Worm (Caenorhabditis elegans) whole organism, young adult: ENCODE measurements around the gene srn-1.

Experiments
- B0019.2 ChIP-seq: fragments of 200-800 bp; sonication (Bioruptor generic); conservative IDR thresholded peaks from 2 replicates; pipeline ENCODE4 v1.3.6; 2022; ENCODE audit warnings: missing genetic modification reagents, missing genetic modification characterization, missing compliant biosample characterization
- B0035.1 ChIP-seq: sonication (generic microtip); optimal IDR thresholded peaks from 2 replicates; lab custom pipeline; 2016; ENCODE audit warnings: missing genetic modification characterization, mild to moderate bottlenecking, missing compliant biosample characterization, missing genotype, missing genetic modification reagents
- K11D2.4 ChIP-seq: fragments of 200-800 bp; sonication (Bioruptor generic); IDR thresholded peaks from 2 replicates; pipeline ENCODE4 v1.3.6; 2022; ENCODE audit warnings: missing genetic modification reagents, missing genetic modification characterization, missing compliant biosample characterization
- T07F8.4 ChIP-seq: sonication (generic microtip); optimal IDR thresholded peaks from 2 replicates; lab custom pipeline; 2016; ENCODE audit warnings: mild to moderate bottlenecking, missing genetic modification characterization, moderate library complexity, missing compliant biosample characterization
- Y53G8AR.9 ChIP-seq: fragments of 200-800 bp; sonication (Bioruptor generic); conservative IDR thresholded peaks from 2 replicates; pipeline ENCODE4 v1.3.6; 2022; ENCODE audit warnings: missing genetic modification reagents, missing genetic modification characterization, missing compliant biosample characterization
- Y56A3A.18 ChIP-seq: fragments of 200-800 bp; sonication (Bioruptor generic); IDR thresholded peaks from 2 replicates; pipeline ENCODE4 v1.3.6; 2022; ENCODE audit warnings: missing genetic modification reagents, missing genetic modification characterization, missing compliant biosample characterization
- Y67H2A.10 ChIP-seq: fragments of 200-800 bp; sonication (Bioruptor generic); conservative IDR thresholded peaks from 2 replicates; pipeline ENCODE4 v1.3.6; 2022; ENCODE audit warnings: missing genetic modification reagents, missing genetic modification characterization, missing compliant biosample characterization
- ZK185.1 ChIP-seq: sonication (generic microtip); optimal IDR thresholded peaks from 2 replicates; lab custom pipeline; 2016; ENCODE audit warnings: mild to moderate bottlenecking, missing genetic modification characterization, missing compliant biosample characterization; ENCODE audit not compliant: poor library complexity, severe bottlenecking
- aptf-2 ChIP-seq: fragments of 200-800 bp; sonication (Bioruptor generic); conservative IDR thresholded peaks from 2 replicates; pipeline ENCODE4 v1.3.6; 2022; ENCODE audit warnings: missing genetic modification reagents, missing genetic modification characterization, missing compliant biosample characterization
- athp-1 ChIP-seq: sonication (generic microtip); optimal IDR thresholded peaks from 2 replicates; lab custom pipeline; 2017; ENCODE audit warnings: mild to moderate bottlenecking, missing genetic modification characterization, missing compliant biosample characterization
- bed-1 ChIP-seq: fragments of 200-800 bp; sonication (Bioruptor generic); IDR thresholded peaks from 2 replicates; pipeline ENCODE4 v1.3.6; 2022; ENCODE audit warnings: missing genetic modification reagents, missing genetic modification characterization, missing compliant biosample characterization
- bed-2 ChIP-seq: fragments of 200-800 bp; sonication (Bioruptor generic); IDR thresholded peaks from 2 replicates; pipeline ENCODE4 v1.3.6; 2022; ENCODE audit warnings: missing genetic modification reagents, missing genetic modification characterization, missing compliant biosample characterization
- ccch-3 ChIP-seq: fragments of 200-800 bp; sonication (Bioruptor generic); optimal IDR thresholded peaks from 2 replicates; lab custom pipeline; 2018; ENCODE audit warnings: mild to moderate bottlenecking, missing genetic modification characterization, missing compliant biosample characterization
- ceh-27 ChIP-seq: fragments of 200-800 bp; sonication (Bioruptor generic); optimal IDR thresholded peaks from 2 replicates; lab custom pipeline; 2018; ENCODE audit warnings: mild to moderate bottlenecking, missing genetic modification characterization, moderate library complexity, missing compliant biosample characterization
- egl-44 ChIP-seq: fragments of 200-800 bp; sonication (Bioruptor generic); IDR thresholded peaks from 2 replicates; pipeline ENCODE4 v1.3.6; 2022; ENCODE audit warnings: missing genetic modification reagents, missing genetic modification characterization, missing compliant biosample characterization
- ekl-4 ChIP-seq: fragments of 200-800 bp; sonication (Bioruptor generic); IDR thresholded peaks from 2 replicates; pipeline ENCODE4 v1.3.6; 2022; ENCODE audit warnings: missing genetic modification reagents, missing genetic modification characterization, missing compliant biosample characterization
- ets-4 ChIP-seq: fragments of 200-800 bp; sonication (Bioruptor generic); optimal IDR thresholded peaks from 2 replicates; lab custom pipeline; 2018; ENCODE audit warnings: mild to moderate bottlenecking, missing genetic modification characterization, missing compliant biosample characterization
- him-1 ChIP-seq: sonication (generic microtip); optimal IDR thresholded peaks from 2 replicates; lab custom pipeline; 2016; ENCODE audit warnings: missing genotype, missing genetic modification reagents, missing genetic modification characterization, missing compliant biosample characterization
- hlh-12 ChIP-seq: sonication (generic microtip); optimal IDR thresholded peaks from 2 replicates; lab custom pipeline; 2016; ENCODE audit warnings: missing genetic modification characterization, missing compliant biosample characterization
- hmg-1.2 ChIP-seq: fragments of 200-800 bp; sonication (Bioruptor generic); IDR thresholded peaks from 2 replicates; pipeline ENCODE4 v1.3.6; 2022; ENCODE audit warnings: missing genetic modification reagents, missing genetic modification characterization, missing compliant biosample characterization
- lag-1 ChIP-seq: fragments of 200-800 bp; sonication (Bioruptor generic); IDR thresholded peaks from 2 replicates; pipeline ENCODE4 v1.3.6; 2022; ENCODE audit warnings: missing genetic modification reagents, missing genetic modification characterization, missing compliant biosample characterization
- let-607 ChIP-seq, 2 experiments: fragments of 200-800 bp in 1 of 2; sonication (Bioruptor generic) in 1 of 2; sonication (generic microtip) in 1 of 2; optimal IDR thresholded peaks; 2 replicates each; lab custom pipeline; 2016 to 2018; ENCODE audit warnings: mild to moderate bottlenecking in 2 of 2, missing compliant biosample characterization in 2 of 2, missing genetic modification characterization in 2 of 2, moderate library complexity in 2 of 2, missing genotype in 1 of 2
- lin-26 ChIP-seq: fragments of 200-800 bp; sonication (Bioruptor generic); IDR thresholded peaks from 2 replicates; pipeline ENCODE4 v1.3.6; 2022; ENCODE audit warnings: missing genetic modification reagents, missing genetic modification characterization, missing compliant biosample characterization
- lin-35 ChIP-seq, 3 experiments: fragments of 150-350 bp in 2 of 3; sonication (generic microtip) in 1 of 3; optimal IDR thresholded peaks; 2 replicates each; lab custom pipeline; 2014 to 2018; ENCODE audit warnings: missing biosample characterization in 3 of 3, missing genetic modification characterization in 3 of 3, missing genetic modification reagents in 3 of 3
- lir-1 ChIP-seq: fragments of 200-800 bp; sonication (Bioruptor generic); conservative IDR thresholded peaks from 2 replicates; pipeline ENCODE4 v1.3.6; 2022; ENCODE audit warnings: missing genetic modification reagents, missing genetic modification characterization, missing compliant biosample characterization
- madf-6 ChIP-seq: fragments of 200-800 bp; sonication (Bioruptor generic); IDR thresholded peaks from 2 replicates; pipeline ENCODE4 v1.3.6; 2022; ENCODE audit warnings: missing genetic modification reagents, missing genetic modification characterization, missing compliant biosample characterization
- mxl-1 ChIP-seq: sonication (generic microtip); optimal IDR thresholded peaks from 2 replicates; lab custom pipeline; 2016; ENCODE audit warnings: missing genetic modification characterization, missing compliant biosample characterization
- nfya-2 ChIP-seq: fragments of 200-800 bp; sonication (Bioruptor generic); IDR thresholded peaks from 2 replicates; pipeline ENCODE4 v1.3.6; 2022; ENCODE audit warnings: missing genetic modification reagents, missing genetic modification characterization, missing compliant biosample characterization
- nfyb-1 ChIP-seq: fragments of 200-800 bp; sonication (Bioruptor generic); IDR thresholded peaks from 2 replicates; pipeline ENCODE4 v1.3.6; 2022; ENCODE audit warnings: missing genetic modification reagents, missing genetic modification characterization, missing compliant biosample characterization
- nhr-120 ChIP-seq: fragments of 200-800 bp; sonication (Bioruptor generic); IDR thresholded peaks from 2 replicates; pipeline ENCODE4 v1.3.6; 2022; ENCODE audit warnings: missing genetic modification characterization, missing compliant biosample characterization
- nhr-27 ChIP-seq: fragments of 200-800 bp; sonication (Bioruptor generic); optimal IDR thresholded peaks from 2 replicates; lab custom pipeline; 2018; ENCODE audit warnings: mild to moderate bottlenecking, missing genetic modification characterization, moderate library complexity, missing compliant biosample characterization
- nhr-80 ChIP-seq: sonication (generic microtip); optimal IDR thresholded peaks from 2 replicates; lab custom pipeline; 2016; ENCODE audit warnings: missing genetic modification characterization, missing compliant biosample characterization
- pbrm-1 ChIP-seq: fragments of 200-800 bp; sonication (Bioruptor generic); IDR thresholded peaks from 2 replicates; pipeline ENCODE4 v1.3.6; 2022; ENCODE audit warnings: missing genetic modification reagents, missing genetic modification characterization, missing compliant biosample characterization
- rpc-1 ChIP-seq, 2 experiments: fragments of 150-350 bp in 1 of 2; sonication (generic microtip) in 1 of 2; optimal IDR thresholded peaks; 2 replicates each; lab custom pipeline; 2014 to 2018; ENCODE audit warnings: missing biosample characterization in 1 of 2, missing genetic modification characterization in 1 of 2, missing genetic modification reagents in 1 of 2, missing genotype in 1 of 2
- snpc-1.1 ChIP-seq: sonication (generic microtip); optimal IDR thresholded peaks from 2 replicates; lab custom pipeline; 2017; ENCODE audit warnings: missing genetic modification characterization, mild to moderate bottlenecking, missing compliant biosample characterization, antibody characterized with exemption, moderate library complexity, missing genotype, missing genetic modification reagents; ENCODE audit not compliant: insufficient read depth
- snpc-3.4 ChIP-seq: sonication (generic microtip); optimal IDR thresholded peaks from 2 replicates; lab custom pipeline; 2017; ENCODE audit warnings: missing genetic modification characterization, mild to moderate bottlenecking, missing compliant biosample characterization, antibody characterized with exemption, moderate library complexity, missing genotype, missing genetic modification reagents
- somi-1 ChIP-seq: fragments of 200-800 bp; sonication (Bioruptor generic); optimal IDR thresholded peaks from 2 replicates; lab custom pipeline; 2018; ENCODE audit warnings: mild to moderate bottlenecking, missing genetic modification characterization, missing compliant biosample characterization
- sptf-2 ChIP-seq: fragments of 200-800 bp; sonication (Bioruptor generic); optimal IDR thresholded peaks from 2 replicates; lab custom pipeline; 2018; ENCODE audit warnings: mild to moderate bottlenecking, missing genetic modification characterization, missing compliant biosample characterization
- tbp1 ChIP-seq: fragments of 200-800 bp; sonication (Bioruptor generic); optimal IDR thresholded peaks from 2 replicates; lab custom pipeline; 2018; ENCODE audit warnings: mild to moderate bottlenecking, missing genetic modification characterization, missing compliant biosample characterization
- tbx-9 ChIP-seq: sonication (generic microtip); optimal IDR thresholded peaks from 2 replicates; lab custom pipeline; 2016; ENCODE audit warnings: borderline replicate concordance, missing genetic modification characterization, inconsistent platforms, missing compliant biosample characterization
- unc-62 ChIP-seq: fragments of 150-350 bp; optimal IDR thresholded peaks from 2 replicates; lab custom pipeline; 2014; ENCODE audit warnings: missing biosample characterization, missing genetic modification reagents, missing genetic modification characterization
- zim-3 ChIP-seq: sonication (generic microtip); optimal IDR thresholded peaks from 2 replicates; lab custom pipeline; 2017; ENCODE audit warnings: mild to moderate bottlenecking, missing genetic modification characterization, moderate library complexity, missing compliant biosample characterization
- ztf-25 ChIP-seq: fragments of 200-800 bp; sonication (Bioruptor generic); IDR thresholded peaks from 2 replicates; pipeline ENCODE4 v1.3.6; 2022; ENCODE audit warnings: missing genetic modification reagents, missing genetic modification characterization, missing compliant biosample characterization
- ztf-3 ChIP-seq: fragments of 200-800 bp; sonication (Bioruptor generic); optimal IDR thresholded peaks from 2 replicates; lab custom pipeline; 2018; ENCODE audit warnings: mild to moderate bottlenecking, missing genetic modification characterization, missing compliant biosample characterization

Gene srn-1

ce11 chrV:6278117-6279081, 7.8 kb downstream of the srn-1 start, which contains the start of gene fil-2 (continued):
- TF ChIP-seq ztf-25 (GFP tag; lab: Robert Waterston, UW) (no peak), Y53G8AR.9 (peak; percentile 95), K11D2.4 (peak; percentile 40), nhr-120 (no peak), let-607 (tag; optimal IDR thresholded peaks at IDR 0.05; lab: Kevin White, UChicago) (peak in 1 of 2 experiments; percentile 4), tbp1 (GFP tag; lab: Kevin White, UChicago) (peak; percentile 54)

- TF ChIP-seq bed-2 (GFP tag; lab: Robert Waterston, UW) (no peak), nfya-2 (GFP tag; lab: Robert Waterston, UW) (no peak), nfyb-1 (GFP tag; lab: Robert Waterston, UW) (no peak), ceh-27 (GFP tag; lab: Kevin White, UChicago) (no peak), zim-3 (tag; lab: Kevin White, UChicago) (peak; percentile 35), ets-4 (GFP tag; lab: Kevin White, UChicago) (no peak), B0019.2 (GFP tag; lab: Robert Waterston, UW) (no peak), tbx-9 (tag; lab: Kevin White, UChicago) (no peak), rpc-1 (optimal IDR thresholded peaks at IDR 0.05; lab: Kevin White, UChicago) (no peak), rpc-1 (tag; optimal IDR thresholded peaks at IDR 0.05; lab: Kevin White, UChicago) (no peak), ccch-3 (GFP tag; lab: Kevin White, UChicago) (no peak), egl-44 (GFP tag; lab: Robert Waterston, UW) (no peak), madf-6 (no peak), Y56A3A.18 (GFP tag; lab: Robert Waterston, UW) (no peak), nhr-27 (tag; lab: Kevin White, UChicago) (no peak), athp-1 (tag; lab: Kevin White, UChicago) (no peak), somi-1 (GFP tag; lab: Kevin White, UChicago) (no peak), snpc-1.1 (tag; lab: Kevin White, UChicago) (no peak), mxl-1 (no peak), ztf-3 (no peak), aptf-2 (no peak), ZK185.1 (tag; lab: Kevin White, UChicago) (peak; percentile 47), hlh-12 (tag; lab: Kevin White, UChicago) (no peak), unc-62 (no peak), hmg-1.2 (GFP tag; lab: Robert Waterston, UW) (peak; percentile 5; the same call in 1 of the 2 replicates), T07F8.4 (tag; lab: Kevin White, UChicago) (no peak), bed-1 (no peak), ekl-4 (GFP tag; lab: Robert Waterston, UW) (no peak), nhr-80 (no peak), lin-35 (GFP tag; optimal IDR thresholded peaks at IDR 0.05; lab: Kevin White, UChicago) (no peak), sptf-2 (no peak), snpc-3.4 (tag; lab: Kevin White, UChicago) (no peak), B0035.1 (no peak), lin-26 (GFP tag; lab: Robert Waterston, UW) (0 out of 2 replicates have a peak, but pooled peaks have one; percentile 61), him-1 (tag; lab: Kevin White, UChicago) (no peak), lir-1 (GFP tag; lab: Robert Waterston, UW) (no peak), pbrm-1 (GFP tag; lab: Robert Waterston, UW) (no peak), lag-1 (GFP tag; lab: Robert Waterston, UW) (no peak), Y67H2A.10 (no peak)
Measured at ce11 chrV:6277178-6277834, 8.9 kb downstream of the srn-1 start.
